Worm (Caenorhabditis elegans): Measurements from ENCODE around the gene unc-103.

Gene unc-103

ce11 chrIII:4196301-4196987, 81.3 kb downstream of the unc-103 start (continued):
- TF ChIP-seq hlh-30 (tag; optimal IDR thresholded peaks at IDR 0.05; ENCODE audit: insufficient read depth) (peak; percentile 95), lsy-2 (tag; optimal IDR thresholded peaks at IDR 0.05) (peak; percentile 49 to 82), nhr-76 (tag; optimal IDR thresholded peaks at IDR 0.05) (no peak), nhr-111 (GFP tag; optimal IDR thresholded peaks at IDR 0.05) (no peak), ceh-62 (tag; optimal IDR thresholded peaks at IDR 0.05) (no peak), nhr-11 (tag; optimal IDR thresholded peaks at IDR 0.05) (no peak), lin-13 (GFP tag; optimal IDR thresholded peaks at IDR 0.05) (no peak)

All from whole organism, L4 larva.